Fruit fly (Drosophila melanogaster) whole organism, wandering third instar larva: ENCODE measurements around the gene Mic26-27.
A peak's percentile ranks its signal among the peaks of the same experiment; 100 is the strongest.

Experiments
- Abd-B ChIP-seq: fragments of >200 bp; optimal IDR thresholded peaks from 2 replicates; lab custom pipeline; 2017; ENCODE audit warnings: missing biosample characterization, missing genetic modification characterization
- CG32264 ChIP-seq: fragments of 200-800 bp; sonication (Bioruptor generic); optimal IDR thresholded peaks from 2 replicates; lab custom pipeline; 2016; ENCODE audit warnings: missing biosample characterization, missing genetic modification characterization
- CG9705 ChIP-seq: fragments of 200-800 bp; sonication (Bioruptor generic); optimal IDR thresholded peaks from 2 replicates; lab custom pipeline; 2018; ENCODE audit warnings: missing biosample characterization, mild to moderate bottlenecking, missing genetic modification characterization
- CrebA ChIP-seq: fragments of 200-800 bp; sonication (Bioruptor generic); optimal IDR thresholded peaks from 2 replicates; lab custom pipeline; 2016; ENCODE audit warnings: missing biosample characterization, mild to moderate bottlenecking, missing genetic modification characterization, borderline replicate concordance
- Dfd ChIP-seq: fragments of >200 bp; optimal IDR thresholded peaks from 2 replicates; lab custom pipeline; 2017; ENCODE audit warnings: missing biosample characterization, missing genetic modification characterization
- HLH106 ChIP-seq: fragments of 200-800 bp; optimal IDR thresholded peaks from 3 replicates; lab custom pipeline; 2019; ENCODE audit warnings: missing biosample characterization, mild to moderate bottlenecking, missing genetic modification characterization, moderate library complexity
- Hnf4 ChIP-seq: fragments of 200-800 bp; sonication (Bioruptor generic); optimal IDR thresholded peaks from 2 replicates; lab custom pipeline; 2016; ENCODE audit warnings: missing biosample characterization, mild to moderate bottlenecking, missing genetic modification characterization
- Hr78 ChIP-seq: fragments of >200 bp; optimal IDR thresholded peaks from 2 replicates; lab custom pipeline; 2017; ENCODE audit warnings: missing biosample characterization, missing genetic modification characterization
- Hr83 ChIP-seq: fragments of 200-300 bp; sonication (Bioruptor generic); optimal IDR thresholded peaks from 2 replicates; lab custom pipeline; 2016; ENCODE audit warnings: missing biosample characterization, mild to moderate bottlenecking, missing genetic modification characterization, moderate library complexity; ENCODE audit not compliant: poor library complexity, severe bottlenecking
- Jra ChIP-seq: sonication (Bioruptor generic); optimal IDR thresholded peaks from 2 replicates; lab custom pipeline; 2016; ENCODE audit warnings: missing biosample characterization, missing genetic modification characterization
- Rel ChIP-seq, 2 experiments: fragments of 200-800 bp; sonication (Bioruptor generic) in 1 of 2; optimal IDR thresholded peaks; 2 replicates in 1 of 2; 3 replicates in 1 of 2; lab custom pipeline; 2016 to 2019; ENCODE audit warnings: mild to moderate bottlenecking in 2 of 2, missing biosample characterization in 2 of 2, missing genetic modification characterization in 2 of 2, moderate library complexity in 1 of 2
- Sp1 ChIP-seq: fragments of 200-800 bp; sonication (Bioruptor generic); optimal IDR thresholded peaks from 3 replicates; lab custom pipeline; 2019; ENCODE audit warnings: missing biosample characterization, mild to moderate bottlenecking, missing genetic modification characterization, moderate library complexity
- Vsx2 ChIP-seq: fragments of 200-300, 225-300 bp; sonication (Bioruptor generic); optimal IDR thresholded peaks from 2 replicates; lab custom pipeline; 2018; ENCODE audit warnings: missing biosample characterization, missing genetic modification characterization; ENCODE audit not compliant: partially characterized antibody
- br ChIP-seq: fragments of 200-800 bp; sonication (Bioruptor generic); optimal IDR thresholded peaks from 2 replicates; lab custom pipeline; 2016; ENCODE audit warnings: missing biosample characterization, missing genetic modification characterization
- dl ChIP-seq, 2 experiments: fragments of 175-275, 200-275 bp in 1 of 2; fragments of 200-275 bp in 1 of 2; sonication (Bioruptor generic); optimal IDR thresholded peaks; lab custom pipeline; 2018; ENCODE audit warnings: mild to moderate bottlenecking in 2 of 2, missing biosample characterization in 2 of 2, missing genetic modification characterization in 2 of 2, moderate library complexity in 2 of 2; ENCODE audit not compliant: partially characterized antibody in 2 of 2, insufficient read depth in 1 of 2
- dmrt93B ChIP-seq: fragments of 200-800 bp; sonication (Bioruptor generic); optimal IDR thresholded peaks from 2 replicates; lab custom pipeline; 2018; ENCODE audit warnings: missing biosample characterization, mild to moderate bottlenecking, missing genetic modification characterization
- dsf ChIP-seq: sonication (Bioruptor generic); optimal IDR thresholded peaks from 2 replicates; lab custom pipeline; 2016; ENCODE audit warnings: missing biosample characterization, missing genetic modification characterization, borderline replicate concordance
- ey ChIP-seq: fragments of 200-800 bp; sonication (Bioruptor generic); optimal IDR thresholded peaks from 2 replicates; lab custom pipeline; 2016; ENCODE audit warnings: missing biosample characterization, missing genetic modification characterization
- foxo ChIP-seq, 2 experiments: fragments of 200-800 bp; sonication (Bioruptor generic); optimal IDR thresholded peaks; 2 replicates in 1 of 2; 3 replicates in 1 of 2; lab custom pipeline; 2016 to 2017; ENCODE audit warnings: missing biosample characterization in 2 of 2, missing genetic modification characterization in 2 of 2
- fru ChIP-seq: fragments of 200-800 bp; sonication (Bioruptor generic); optimal IDR thresholded peaks from 3 replicates; lab custom pipeline; 2016; ENCODE audit warnings: missing biosample characterization, mild to moderate bottlenecking, missing genetic modification characterization
- h ChIP-seq: fragments of 200-800 bp; sonication (Bioruptor generic); optimal IDR thresholded peaks from 3 replicates; lab custom pipeline; 2016; ENCODE audit warnings: missing biosample characterization, mild to moderate bottlenecking, missing genetic modification characterization
- jim ChIP-seq: fragments of 175-275, 200-325 bp; sonication (Bioruptor generic); optimal IDR thresholded peaks from 2 replicates; lab custom pipeline; 2016; ENCODE audit warnings: missing biosample characterization, mild to moderate bottlenecking, missing genetic modification characterization
- pan ChIP-seq: fragments of >200 bp; optimal IDR thresholded peaks from 2 replicates; lab custom pipeline; 2017
- psq ChIP-seq: fragments of 200-800 bp; sonication (Bioruptor generic); optimal IDR thresholded peaks from 3 replicates; lab custom pipeline; 2017; ENCODE audit warnings: missing biosample characterization, mild to moderate bottlenecking, missing genetic modification characterization, moderate library complexity
- woc ChIP-seq: sonication (Bioruptor generic); optimal IDR thresholded peaks from 2 replicates; lab custom pipeline; 2016; ENCODE audit warnings: missing biosample characterization, mild to moderate bottlenecking, missing genetic modification characterization

The Mic26-27 gene

DNA sequence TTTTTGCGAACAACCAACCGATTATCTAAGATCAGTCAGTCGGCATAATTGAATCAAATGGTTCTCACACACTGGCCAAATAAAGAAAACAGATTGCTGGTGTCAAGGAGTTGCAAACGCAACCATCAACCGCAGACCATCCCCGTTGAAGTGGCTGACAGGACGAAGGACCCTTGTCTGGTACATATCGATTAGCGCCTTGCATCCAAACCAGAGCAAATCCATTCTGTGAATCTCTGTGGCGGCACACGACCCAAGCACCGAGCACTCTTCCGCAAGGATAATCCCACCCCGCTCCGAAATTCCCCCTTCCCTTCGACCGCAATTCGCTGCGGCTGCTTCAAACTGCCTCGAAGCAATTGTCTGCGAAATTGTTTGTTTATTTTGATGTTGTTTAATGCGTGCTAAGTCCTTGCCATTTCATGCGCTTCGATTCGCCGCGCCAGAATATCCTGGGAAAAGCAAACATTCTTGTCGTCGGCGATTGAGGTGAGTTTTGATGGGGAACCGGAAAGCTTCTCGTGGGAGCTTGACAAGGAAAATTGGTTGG lies 6.8 kb upstream of the Mic26-27 start:
- TF ChIP-seq CG9705 (GFP tag; lab: Kevin White, UChicago) (no peak), Jra (no peak), dl (GFP tag; optimal IDR thresholded peaks at IDR 0.05; lab: Kevin White, UChicago; ENCODE audit: insufficient read depth in 1 of 2, partially characterized antibody in 2 of 2) (no peak), h (no peak)
- TF ChIP-seq, all 38 proteins: peak for 0

DNA sequence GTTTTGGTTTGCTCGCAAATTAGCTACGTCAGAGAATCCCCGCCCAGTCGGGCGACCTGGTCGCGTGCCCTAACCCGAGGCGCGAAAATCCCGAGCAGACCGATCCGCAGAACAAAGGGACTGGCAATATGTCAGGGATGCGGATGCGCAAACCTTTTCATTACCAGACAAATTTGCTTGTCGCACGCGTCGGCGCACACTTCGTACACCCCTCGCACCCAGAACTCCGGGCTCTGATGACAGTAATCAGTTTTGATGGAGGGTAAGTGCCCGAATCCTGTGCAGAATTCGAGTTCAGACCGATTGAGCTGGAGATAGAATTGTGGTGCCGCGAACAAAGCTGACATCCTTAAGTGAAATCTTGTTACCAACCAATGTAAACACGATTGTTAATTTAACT lies 5.7 kb upstream of the Mic26-27 start:
- TF ChIP-seq Hnf4 (no peak), br (no peak), Vsx2 (no peak), CG9705 (GFP tag; lab: Kevin White, UChicago) (no peak), Dfd (GFP tag; lab: Kevin White, UChicago) (no peak), jim (no peak), foxo (GFP tag; optimal IDR thresholded peaks at IDR 0.05; lab: Kevin White, UChicago) (no peak), ey (GFP tag; lab: Kevin White, UChicago) (no peak), Abd-B (GFP tag; lab: Kevin White, UChicago) (no peak), Hr78 (GFP tag; lab: Kevin White, UChicago) (no peak), Sp1 (no peak), h (no peak)

DNA sequence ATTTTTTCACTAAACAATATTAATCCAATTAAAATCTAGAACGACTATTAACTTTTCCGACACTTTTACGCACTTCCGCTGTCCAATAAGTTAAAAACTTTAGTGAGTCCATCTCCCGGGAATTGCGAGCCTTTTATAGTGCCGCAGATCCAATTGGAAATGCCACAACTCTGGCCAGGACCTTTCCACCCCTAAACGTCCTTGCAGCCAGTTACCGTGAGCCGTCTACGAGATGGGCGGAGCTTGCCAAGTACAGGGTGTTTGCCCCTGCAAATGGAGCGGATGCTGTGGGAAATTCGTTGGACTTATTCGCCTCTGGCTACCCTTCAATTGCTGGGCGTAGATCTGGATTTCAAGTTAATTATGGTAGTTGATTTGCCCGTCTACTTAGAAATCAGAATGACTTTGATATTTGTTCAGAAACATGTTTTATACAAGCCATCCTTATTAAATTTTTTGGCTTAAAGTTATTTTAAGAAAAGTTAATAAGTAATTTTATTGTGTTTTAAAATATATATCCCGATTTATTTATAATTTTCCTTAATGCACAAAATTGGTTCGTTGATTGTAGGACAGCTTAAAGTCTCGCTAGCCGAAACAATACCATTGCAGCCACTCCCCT lies 4.7 kb upstream of the Mic26-27 start, which contains the start of gene Fer2:
Gene Fer2 (minus strand): TSS at position 74 of the 622 bp plus-strand sequence.
- TF ChIP-seq woc (no peak), Rel (GFP tag; optimal IDR thresholded peaks at IDR 0.05; lab: Kevin White, UChicago) (no peak), Rel (tag; optimal IDR thresholded peaks at IDR 0.05; lab: Kevin White, UChicago) (no peak), pan (no peak), foxo (GFP tag; optimal IDR thresholded peaks at IDR 0.05; lab: Kevin White, UChicago) (peak in 1 of 2 experiments; percentile 12), CrebA (GFP tag; lab: Kevin White, UChicago) (no peak), h (peak; percentile 17), Jra (no peak), dmrt93B (GFP tag; lab: Kevin White, UChicago) (peak; percentile 31), Sp1 (peak; percentile 33), Hr78 (GFP tag; lab: Kevin White, UChicago) (no peak), HLH106 (peak; percentile 9), br (no peak)
- TF ChIP-seq, all 38 proteins: peak for 5

DNA sequence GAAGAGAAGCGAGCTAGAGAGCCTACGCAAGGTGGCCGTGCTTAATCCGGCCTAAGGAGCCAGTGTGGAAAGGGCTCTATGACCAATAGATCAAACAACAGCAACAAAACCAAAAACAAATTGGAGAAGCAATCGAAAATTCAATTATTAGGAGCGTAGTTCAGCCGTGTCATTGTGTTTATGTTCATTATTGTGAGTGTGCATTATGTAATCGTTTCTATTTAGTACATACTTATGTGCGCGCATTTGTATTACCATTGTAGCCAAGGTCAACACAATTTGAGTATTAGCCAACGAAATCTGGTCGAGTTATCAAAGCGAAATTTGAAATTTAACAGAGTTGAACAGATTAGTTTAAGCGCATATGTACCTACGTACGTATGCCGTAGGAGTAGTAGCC lies 2.1 kb upstream of the Mic26-27 start:
- no peak for TF ChIP-seq Hr83 (GFP tag; lab: Kevin White, UChicago)

DNA sequence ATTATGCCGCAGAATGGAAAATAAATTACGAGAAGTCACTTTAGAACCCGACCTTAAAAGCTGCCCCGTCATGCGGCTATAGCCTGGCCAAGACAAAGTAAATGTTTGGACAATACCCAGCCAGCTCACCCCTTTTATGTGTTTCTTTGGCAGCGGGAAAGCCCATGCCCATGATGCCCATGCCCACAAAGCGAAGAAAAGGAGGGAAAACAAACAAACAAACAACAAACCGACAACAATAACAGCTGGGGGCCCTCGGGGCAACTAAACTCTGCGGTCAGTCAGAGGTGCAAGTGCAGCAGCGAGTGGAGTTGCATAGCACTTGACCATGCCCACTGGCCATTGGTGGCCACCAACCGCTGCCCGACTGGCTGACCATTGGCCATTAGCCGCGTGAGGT lies 11.0 kb downstream of the Mic26-27 start:
- no peak for TF ChIP-seq dsf (GFP tag; lab: Kevin White, UChicago)

DNA sequence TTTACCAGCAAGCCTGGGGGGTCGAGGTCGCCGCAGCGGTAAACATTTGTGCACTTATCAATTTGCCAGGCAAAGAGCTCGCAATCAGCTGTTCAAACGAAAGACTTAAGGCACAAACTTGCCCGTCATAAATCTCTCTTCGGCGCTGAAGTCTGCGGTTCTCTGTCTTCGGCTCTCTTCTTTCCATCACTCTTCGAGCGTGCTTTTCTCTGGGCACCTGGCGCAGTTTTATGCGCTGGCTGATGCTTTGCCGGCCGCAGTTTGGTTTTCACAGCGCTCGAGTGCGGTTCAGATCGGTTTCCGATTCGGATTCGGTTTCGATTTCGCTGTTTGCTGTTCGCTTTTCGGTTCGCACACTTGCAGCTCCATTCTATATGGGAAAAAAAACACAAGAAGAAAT lies 18.2 kb downstream of the Mic26-27 start:
- no peak for TF ChIP-seq CrebA (GFP tag; lab: Kevin White, UChicago)
- TF ChIP-seq Vsx2: peak; percentile 27
- peak; percentile 20 for TF ChIP-seq Hr83 (GFP tag; lab: Kevin White, UChicago)
- TF ChIP-seq dl (GFP tag; optimal IDR thresholded peaks at IDR 0.05; lab: Kevin White, UChicago; ENCODE audit: insufficient read depth in 1 of 2, partially characterized antibody in 2 of 2): peak in 1 of 2 experiments; percentile 45

DNA sequence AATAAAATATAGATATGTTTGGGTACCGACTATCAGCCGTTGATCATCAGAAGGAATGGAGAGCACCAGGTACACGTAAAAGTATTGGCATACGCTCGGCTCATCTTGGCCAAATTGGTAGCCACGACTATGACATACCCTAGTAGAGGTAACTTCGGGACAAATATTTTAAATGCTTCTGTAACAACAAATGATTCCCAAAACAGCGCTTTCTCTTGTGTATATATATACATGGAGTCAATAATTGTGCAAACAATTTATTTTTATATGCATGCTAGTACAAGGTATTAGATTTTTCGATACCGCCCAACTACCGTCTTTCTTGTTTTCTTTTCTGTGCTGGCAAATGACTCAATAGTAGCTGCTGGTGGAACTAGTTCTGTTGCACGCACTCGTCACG lies 27.2 kb downstream of the Mic26-27 start:
- TF ChIP-seq Jra: no peak
- TF ChIP-seq, all 38 proteins: peak for 0

DNA sequence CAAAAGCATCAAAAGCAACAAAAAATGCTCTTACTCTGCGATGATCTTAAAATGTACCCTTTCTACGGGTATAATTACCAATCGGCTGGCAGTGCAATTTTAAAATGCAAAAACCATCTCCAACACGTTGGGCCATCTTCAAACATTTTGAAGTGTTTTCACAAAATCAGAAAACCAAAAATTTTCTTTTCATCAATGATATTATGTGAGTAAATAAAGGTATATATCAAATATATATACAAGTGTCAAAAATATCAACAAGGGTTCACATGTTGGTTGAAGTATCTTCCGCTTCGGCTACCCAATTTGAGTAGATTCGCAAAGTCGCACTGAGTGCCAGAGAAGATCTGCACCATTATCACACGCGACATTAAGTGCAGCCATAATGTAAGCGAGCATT lies 29.3 kb downstream of the Mic26-27 start:
- TF ChIP-seq Sp1 (peak; percentile 7), woc (peak; percentile 17), HLH106 (peak; percentile 18), fru (peak; percentile 40), CG32264 (GFP tag; lab: Kevin White, UChicago) (no peak), psq (GFP tag; lab: Kevin White, UChicago) (no peak)
- TF ChIP-seq, all 38 proteins: peak for 4
